Fruit fly (Drosophila melanogaster) whole organism, embryonic: ENCODE results near the gene Cat.

Experiments used
- Atf6 ChIP-seq: fragments of 200-800 bp; sonication (Bioruptor generic); IDR thresholded peaks from 2 replicates; pipeline ENCODE4 v1.3.6; 2022; ENCODE audit warnings: missing biosample characterization, missing genetic modification characterization
- BtbVII ChIP-seq: fragments of 200-800 bp; sonication (Bioruptor generic); optimal IDR thresholded peaks from 3 replicates; lab custom pipeline; 2017; ENCODE audit warnings: missing biosample characterization, mild to moderate bottlenecking, missing genetic modification characterization
- CG10979 ChIP-seq: fragments of 200-800 bp; sonication (Bioruptor generic); optimal IDR thresholded peaks from 2 replicates; lab custom pipeline; 2018; ENCODE audit warnings: missing biosample characterization, mild to moderate bottlenecking, missing genetic modification characterization, moderate library complexity
- CG11456 ChIP-seq: fragments of 200-800 bp; sonication (Bioruptor generic); IDR thresholded peaks from 3 replicates; pipeline ENCODE4 v1.3.6; 2022; ENCODE audit warnings: missing biosample characterization, missing genetic modification characterization
- CG11560 ChIP-seq: fragments of 200-800 bp; sonication (Bioruptor generic); IDR thresholded peaks from 3 replicates; pipeline ENCODE4 v1.3.6; 2022; ENCODE audit warnings: missing biosample characterization, missing genetic modification characterization
- CG12769 ChIP-seq: fragments of 200-800 bp; sonication (Bioruptor generic); optimal IDR thresholded peaks from 2 replicates; lab custom pipeline; 2019; ENCODE audit warnings: missing biosample characterization, mild to moderate bottlenecking, missing genetic modification characterization, moderate library complexity
- CG17802 ChIP-seq: fragments of 200-800 bp; sonication (Bioruptor generic); optimal IDR thresholded peaks from 2 replicates; lab custom pipeline; 2018; ENCODE audit warnings: missing biosample characterization, mild to moderate bottlenecking, missing genetic modification characterization, moderate library complexity
- CG1832 ChIP-seq: fragments of 200-800 bp; sonication (Bioruptor generic); optimal IDR thresholded peaks from 2 replicates; lab custom pipeline; 2017; ENCODE audit warnings: missing biosample characterization, mild to moderate bottlenecking, missing genetic modification characterization, inconsistent platforms
- CG30020 ChIP-seq: fragments of 200-800 bp; optimal IDR thresholded peaks from 2 replicates; lab custom pipeline; 2019; ENCODE audit warnings: missing biosample characterization, mild to moderate bottlenecking, missing genetic modification characterization, moderate library complexity
- CG32772 ChIP-seq: fragments of 200-800 bp; sonication (Bioruptor generic); IDR thresholded peaks from 2 replicates; pipeline ENCODE4 v1.3.6; 2022; ENCODE audit warnings: missing biosample characterization, missing genetic modification characterization
- CG33213 ChIP-seq: fragments of 200-800 bp; sonication (Bioruptor generic); optimal IDR thresholded peaks from 3 replicates; lab custom pipeline; 2016; ENCODE audit warnings: missing biosample characterization, missing genetic modification characterization
- CG42726 ChIP-seq: fragments of 200-800 bp; sonication (Bioruptor generic); IDR thresholded peaks from 2 replicates; pipeline ENCODE4 v1.3.6; 2022; ENCODE audit warnings: missing biosample characterization, missing genetic modification characterization; ENCODE audit not compliant: partially characterized antibody
- CG4707 ChIP-seq: fragments of 200-800 bp; sonication (Bioruptor generic); optimal IDR thresholded peaks from 2 replicates; lab custom pipeline; 2018; ENCODE audit warnings: missing biosample characterization, mild to moderate bottlenecking, missing genetic modification characterization, moderate library complexity
- CG5180 ChIP-seq: fragments of 200-800 bp; sonication (Bioruptor generic); optimal IDR thresholded peaks from 3 replicates; lab custom pipeline; 2017; ENCODE audit warnings: missing biosample characterization, missing genetic modification characterization, mild to moderate bottlenecking, moderate library complexity, missing genetic modification reagents
- CG5245 ChIP-seq: fragments of 200-800 bp; sonication (Bioruptor generic); optimal IDR thresholded peaks from 3 replicates; lab custom pipeline; 2016; ENCODE audit warnings: missing biosample characterization, missing genetic modification characterization
- CG6254 ChIP-seq: fragments of 200-800 bp; sonication (Bioruptor generic); optimal IDR thresholded peaks from 3 replicates; lab custom pipeline; 2017; ENCODE audit warnings: mild to moderate bottlenecking, missing biosample characterization, missing genetic modification reagents, missing genetic modification characterization
- CG7963 ChIP-seq: fragments of 200-800 bp; sonication (Bioruptor generic); IDR thresholded peaks from 3 replicates; pipeline ENCODE4 v1.3.6; 2022; ENCODE audit warnings: missing biosample characterization, missing genetic modification characterization; ENCODE audit not compliant: partially characterized antibody
- CG9797 ChIP-seq: fragments of 200-800 bp; sonication (Bioruptor generic); optimal IDR thresholded peaks from 3 replicates; lab custom pipeline; 2018; ENCODE audit warnings: missing biosample characterization, mild to moderate bottlenecking, missing genetic modification characterization
- D19B ChIP-seq: fragments of 200-800 bp; sonication (Bioruptor generic); optimal IDR thresholded peaks from 2 replicates; lab custom pipeline; 2017; ENCODE audit warnings: missing biosample characterization, mild to moderate bottlenecking, missing genetic modification characterization
- Dref ChIP-seq: fragments of 200-800 bp; sonication (Bioruptor generic); IDR thresholded peaks from 2 replicates; pipeline ENCODE4 v1.3.6; 2022; ENCODE audit warnings: missing biosample characterization, missing genetic modification characterization
- GATAe ChIP-seq: fragments of 200-800 bp; sonication (Bioruptor generic); conservative IDR thresholded peaks from 2 replicates; pipeline ENCODE4 v1.3.6; 2022; ENCODE audit warnings: missing biosample characterization, missing genetic modification characterization
- Hr51 ChIP-seq, 2 experiments: fragments of 200-800 bp; sonication (Bioruptor generic); optimal IDR thresholded peaks; 2 replicates in 1 of 2; 3 replicates in 1 of 2; lab custom pipeline; 2016 to 2018; ENCODE audit warnings: missing biosample characterization in 2 of 2, missing genetic modification characterization in 2 of 2, mild to moderate bottlenecking in 1 of 2, moderate library complexity in 1 of 2
- Optix ChIP-seq: fragments of 200-800 bp; sonication (Bioruptor generic); IDR thresholded peaks from 3 replicates; pipeline ENCODE4 v1.3.6; 2022; ENCODE audit warnings: missing biosample characterization, missing genetic modification characterization
- Pdp1 ChIP-seq, 2 experiments: fragments of 200-800 bp; sonication (Bioruptor generic); optimal IDR thresholded peaks; 3 replicates each; lab custom pipeline; 2016; ENCODE audit warnings: missing biosample characterization in 2 of 2, missing genetic modification characterization in 2 of 2, mild to moderate bottlenecking in 1 of 2, moderate library complexity in 1 of 2
- Scr ChIP-seq: fragments of 200-800 bp; sonication (Bioruptor generic); IDR thresholded peaks from 2 replicates; pipeline ENCODE4 v1.3.6; 2022; ENCODE audit warnings: missing biosample characterization, missing genetic modification characterization; ENCODE audit not compliant: partially characterized antibody
- Sin3A ChIP-seq: fragments of >200 bp; optimal IDR thresholded peaks from 2 replicates; lab custom pipeline; 2018
- Taf1 ChIP-seq: fragments of 200-800 bp; sonication (Bioruptor generic); IDR thresholded peaks from 2 replicates; pipeline ENCODE4 v1.3.6; 2022; ENCODE audit warnings: missing biosample characterization, missing genetic modification characterization
- ab ChIP-seq: fragments of 200-800 bp; sonication (Bioruptor generic); optimal IDR thresholded peaks from 2 replicates; lab custom pipeline; 2016; ENCODE audit warnings: missing biosample characterization, missing genetic modification characterization
- bbx ChIP-seq: fragments of 200-800 bp; sonication (Bioruptor generic); IDR thresholded peaks from 2 replicates; pipeline ENCODE4 v1.3.6; 2022; ENCODE audit warnings: missing biosample characterization, missing genetic modification characterization; ENCODE audit not compliant: partially characterized antibody
- bowl ChIP-seq: fragments of 200-800 bp; sonication (Bioruptor generic); IDR thresholded peaks from 2 replicates; pipeline ENCODE4 v1.3.6; 2022; ENCODE audit warnings: missing biosample characterization, missing genetic modification characterization
- cas ChIP-seq: fragments of 200-800 bp; sonication (Bioruptor generic); IDR thresholded peaks from 2 replicates; pipeline ENCODE4 v1.3.6; 2022; ENCODE audit warnings: missing biosample characterization, missing genetic modification characterization
- dati ChIP-seq: fragments of 200-800 bp; sonication (Bioruptor generic); IDR thresholded peaks from 2 replicates; pipeline ENCODE4 v1.3.6; 2022; ENCODE audit warnings: missing biosample characterization, missing genetic modification characterization
- dm ChIP-seq: fragments of 200-800 bp; sonication (Bioruptor generic); optimal IDR thresholded peaks from 3 replicates; lab custom pipeline; 2016; ENCODE audit warnings: missing biosample characterization, missing genetic modification characterization
- dmrt11E ChIP-seq: fragments of 200-800 bp; sonication (Bioruptor generic); optimal IDR thresholded peaks from 3 replicates; lab custom pipeline; 2018; ENCODE audit warnings: missing biosample characterization, mild to moderate bottlenecking, missing genetic modification characterization, moderate library complexity
- dpn ChIP-seq, 2 experiments: fragments of 200-800 bp; sonication (Bioruptor generic); optimal IDR thresholded peaks; 3 replicates each; lab custom pipeline; 2016; ENCODE audit warnings: missing biosample characterization in 2 of 2, missing genetic modification characterization in 2 of 2
- gcm2 ChIP-seq: fragments of 200-800 bp; sonication (Bioruptor generic); optimal IDR thresholded peaks from 2 replicates; lab custom pipeline; 2016; ENCODE audit warnings: missing biosample characterization, missing genetic modification characterization
- grn ChIP-seq: fragments of 200-800 bp; sonication (Bioruptor generic); optimal IDR thresholded peaks from 3 replicates; lab custom pipeline; 2017; ENCODE audit warnings: missing biosample characterization, missing genetic modification characterization
- kay ChIP-seq: fragments of 200-800 bp; sonication (Bioruptor generic); optimal IDR thresholded peaks from 2 replicates; lab custom pipeline; 2016; ENCODE audit warnings: missing biosample characterization, missing genetic modification characterization
- luna ChIP-seq: fragments of 200-800 bp; sonication (Bioruptor generic); optimal IDR thresholded peaks from 2 replicates; lab custom pipeline; 2016; ENCODE audit warnings: missing biosample characterization, missing genetic modification characterization
- nau ChIP-seq: fragments of 200-800 bp; sonication (Bioruptor generic); optimal IDR thresholded peaks from 3 replicates; lab custom pipeline; 2017; ENCODE audit warnings: missing biosample characterization, mild to moderate bottlenecking, missing genetic modification characterization, missing genetic modification reagents
- nom ChIP-seq: fragments of 200-800 bp; sonication (Bioruptor generic); optimal IDR thresholded peaks from 2 replicates; lab custom pipeline; 2017; ENCODE audit warnings: missing biosample characterization, missing genetic modification characterization, mild to moderate bottlenecking, moderate library complexity, missing genetic modification reagents
- org-1 ChIP-seq: fragments of 200-800 bp; sonication (Bioruptor generic); optimal IDR thresholded peaks from 2 replicates; lab custom pipeline; 2017; ENCODE audit warnings: missing biosample characterization, missing genetic modification characterization
- otp ChIP-seq: fragments of 200-800 bp; sonication (Bioruptor generic); IDR thresholded peaks from 3 replicates; pipeline ENCODE4, ENCODE4 v1.3.6; 2022; ENCODE audit warnings: missing biosample characterization, missing genetic modification characterization
- p53 ChIP-seq: fragments of 200-800 bp; sonication (Bioruptor generic); optimal IDR thresholded peaks from 2 replicates; lab custom pipeline; 2016; ENCODE audit warnings: missing biosample characterization, missing genetic modification characterization
- phol ChIP-seq: fragments of 200-800 bp; sonication (Bioruptor generic); optimal IDR thresholded peaks from 3 replicates; lab custom pipeline; 2018; ENCODE audit warnings: missing biosample characterization, mild to moderate bottlenecking, missing genetic modification characterization, moderate library complexity
- pnt ChIP-seq: fragments of 200-800 bp; sonication (Bioruptor generic); optimal IDR thresholded peaks from 3 replicates; lab custom pipeline; 2016; ENCODE audit warnings: missing biosample characterization, missing genetic modification characterization
- ranshi ChIP-seq: fragments of 200-800 bp; sonication (Bioruptor generic); IDR thresholded peaks from 2 replicates; pipeline ENCODE4 v1.3.6; 2022; ENCODE audit warnings: missing biosample characterization, missing genetic modification characterization
- row ChIP-seq: fragments of 200-800 bp; sonication (Bioruptor generic); IDR thresholded peaks from 3 replicates; pipeline ENCODE4 v1.3.6; 2022; ENCODE audit warnings: missing biosample characterization, missing genetic modification characterization
- slp2 ChIP-seq: fragments of 200-800 bp; sonication (Bioruptor generic); optimal IDR thresholded peaks from 2 replicates; lab custom pipeline; 2016; ENCODE audit warnings: missing biosample characterization, missing genetic modification characterization
- ttk ChIP-seq: fragments of 200-800 bp; sonication (Bioruptor generic); IDR thresholded peaks from 2 replicates; pipeline ENCODE4 v2.1.2; 2022; ENCODE audit warnings: missing biosample characterization, missing genetic modification characterization
- wdn ChIP-seq: fragments of 200-800 bp; sonication (Bioruptor generic); IDR thresholded peaks from 2 replicates; pipeline ENCODE4 v1.3.6; 2022; ENCODE audit warnings: missing biosample characterization, missing genetic modification characterization
- zf30C ChIP-seq: fragments of 200-800 bp; sonication (Bioruptor generic); optimal IDR thresholded peaks from 3 replicates; lab custom pipeline; 2018; ENCODE audit warnings: missing biosample characterization, mild to moderate bottlenecking, missing genetic modification characterization

The Cat gene

dm6 chr3L:18870027-18870426 is 47.6 kb downstream of the Cat start, which contains the start of gene Blos3 (continued):
- TF ChIP-seq CG4707 (no peak), row (peak; percentile 67), bowl (no peak), CG1832 (GFP tag; lab: Kevin White, UChicago) (no peak), p53 (GFP tag; lab: Kevin White, UChicago) (peak; percentile 4), cas (GFP tag; lab: Robert Waterston, UW) (no peak), CG12769 (no peak), otp (GFP tag; lab: Robert Waterston, UW) (no peak), Dref (GFP tag; lab: Robert Waterston, UW) (no peak), dpn (GFP tag; optimal IDR thresholded peaks at IDR 0.05; lab: Kevin White, UChicago) (peak; percentile 43 to 56), CG11560 (tag; lab: Robert Waterston, UW) (no peak), slp2 (GFP tag; lab: Kevin White, UChicago) (peak; percentile 2), luna (no peak), CG30020 (peak; percentile 17), CG5180 (GFP tag; lab: Kevin White, UChicago) (no peak), nau (GFP tag; lab: Kevin White, UChicago) (no peak), CG33213 (GFP tag; lab: Kevin White, UChicago) (peak; percentile 57), Atf6 (GFP tag; lab: Robert Waterston, UW) (peak; percentile 41), grn (GFP tag; lab: Kevin White, UChicago) (no peak), dmrt11E (tag; lab: Kevin White, UChicago) (peak; percentile 5), CG10979 (tag; lab: Kevin White, UChicago) (peak; percentile 51), ranshi (GFP tag; lab: Robert Waterston, UW) (0 out of 2 replicates have a peak, but pooled peaks have one; percentile 20), pnt (GFP tag; lab: Kevin White, UChicago) (peak; percentile 60), Optix (no peak; the same call in 2 of the 3 replicates), CG5245 (no peak), CG7963 (GFP tag; lab: Robert Waterston, UW) (no peak), kay (no peak), BtbVII (GFP tag; lab: Kevin White, UChicago) (no peak), ab (no peak), CG17802 (tag; lab: Kevin White, UChicago) (peak; percentile 22), Taf1 (GFP tag; lab: Robert Waterston, UW) (no peak), CG9797 (no peak), Hr51 (GFP tag; optimal IDR thresholded peaks at IDR 0.05; lab: Kevin White, UChicago) (peak in 1 of 2 experiments; percentile 9), CG11456 (GFP tag; lab: Robert Waterston, UW) (no peak), CG42726 (GFP tag; lab: Robert Waterston, UW) (no peak), bbx (no peak), nom (GFP tag; lab: Kevin White, UChicago) (no peak), D19B (GFP tag; lab: Kevin White, UChicago) (no peak), CG6254 (GFP tag; lab: Kevin White, UChicago) (no peak), Sin3A (no peak), CG32772 (no peak), wdn (GFP tag; lab: Robert Waterston, UW) (no peak), Pdp1 (GFP tag; optimal IDR thresholded peaks at IDR 0.05; lab: Kevin White, UChicago) (peak in 1 of 2 experiments; percentile 49), zf30C (no peak), GATAe (no peak), ttk (GFP tag; lab: Robert Waterston, UW) (peak; percentile 25; the same call in 1 of the 2 replicates), gcm2 (GFP tag; lab: Kevin White, UChicago) (no peak), org-1 (GFP tag; lab: Kevin White, UChicago) (no peak), Scr (GFP tag; lab: Robert Waterston, UW) (no peak), dati (GFP tag; lab: Robert Waterston, UW) (no peak), phol (peak; percentile 53), dm (GFP tag; lab: Kevin White, UChicago) (no peak)
